Fruit fly (Drosophila melanogaster): Measurements from ENCODE around the gene sofe.

sofe gene

DNA sequence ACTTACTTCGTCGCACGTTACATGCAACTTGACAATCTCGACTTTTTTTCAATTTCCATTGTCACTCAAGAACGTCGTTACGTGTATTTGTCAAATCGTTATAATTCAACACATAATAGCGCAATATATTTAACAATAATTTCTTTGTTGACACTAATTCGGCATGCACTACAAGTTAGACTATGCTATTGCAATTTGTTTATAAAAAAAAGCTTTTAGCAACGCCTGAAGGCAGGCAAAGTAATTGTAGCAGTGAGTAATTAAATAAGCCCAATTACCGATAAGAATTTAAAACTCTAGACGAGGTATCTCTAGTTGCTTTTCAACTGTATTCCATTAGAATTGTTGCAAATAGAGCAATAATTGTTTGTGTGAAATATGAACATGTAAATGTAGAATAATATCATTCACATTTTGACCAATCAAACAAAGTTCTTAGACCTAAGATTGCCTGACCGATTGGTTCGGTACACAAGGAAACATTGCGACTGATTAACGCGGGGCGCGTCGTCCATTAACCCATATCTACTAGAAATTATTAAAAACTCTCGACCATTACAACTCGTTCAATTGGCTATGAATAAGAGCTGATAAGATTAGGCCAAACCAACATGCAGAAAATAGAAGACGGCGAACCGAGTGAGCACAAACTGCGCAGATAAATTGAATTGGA, 16.2 kb downstream of the sofe start (continued):
- TF ChIP-seq nmo (GFP tag; optimal IDR thresholded peaks at IDR 0.05) (no peak), exex (tag; optimal IDR thresholded peaks at IDR 0.05) (peak; percentile 98), Xbp1 (GFP tag; optimal IDR thresholded peaks at IDR 0.05) (no peak), sd (tag; optimal IDR thresholded peaks at IDR 0.05) (no peak), Hr3 (GFP tag; optimal IDR thresholded peaks at IDR 0.05) (no peak), Tbp (GFP tag; optimal IDR thresholded peaks at IDR 0.05) (no peak), mld (GFP tag; IDR thresholded peaks at IDR 0.05; ENCODE audit: partially characterized antibody) (no peak), CG17385 (GFP tag; optimal IDR thresholded peaks at IDR 0.05) (no peak), crc (GFP tag; optimal IDR thresholded peaks at IDR 0.05) (no peak), CG15011 (GFP tag; optimal IDR thresholded peaks at IDR 0.05) (no peak), cg (GFP tag; optimal IDR thresholded peaks at IDR 0.05) (no peak), bcd (GFP tag; optimal IDR thresholded peaks at IDR 0.05) (no peak), Vsx1 (GFP tag; optimal IDR thresholded peaks at IDR 0.05) (no peak), lola (GFP tag; optimal IDR thresholded peaks at IDR 0.05) (no peak), CG4617 (GFP tag; optimal IDR thresholded peaks at IDR 0.05; ENCODE audit: borderline replicate concordance) (no peak), chn (GFP tag; optimal IDR thresholded peaks at IDR 0.05) (no peak), CG34376 (GFP tag; optimal IDR thresholded peaks at IDR 0.05) (peak; percentile 41), CG14860 (GFP tag; IDR thresholded peaks at IDR 0.05; ENCODE audit: partially characterized antibody) (no peak), CG11696 (GFP tag; IDR thresholded peaks at IDR 0.05) (no peak), hkb (optimal IDR thresholded peaks at IDR 0.05) (no peak), hkb (GFP tag; IDR thresholded peaks at IDR 0.05) (no peak), sug (tag; optimal IDR thresholded peaks at IDR 0.05) (peak; percentile 27), C15 (GFP tag; IDR thresholded peaks at IDR 0.05) (no peak), mirr (GFP tag; optimal IDR thresholded peaks at IDR 0.05) (peak; percentile 93), Nf-YC (tag; optimal IDR thresholded peaks at IDR 0.05) (peak; percentile 14), CG10209 (GFP tag; optimal IDR thresholded peaks at IDR 0.05) (no peak)

DNA sequence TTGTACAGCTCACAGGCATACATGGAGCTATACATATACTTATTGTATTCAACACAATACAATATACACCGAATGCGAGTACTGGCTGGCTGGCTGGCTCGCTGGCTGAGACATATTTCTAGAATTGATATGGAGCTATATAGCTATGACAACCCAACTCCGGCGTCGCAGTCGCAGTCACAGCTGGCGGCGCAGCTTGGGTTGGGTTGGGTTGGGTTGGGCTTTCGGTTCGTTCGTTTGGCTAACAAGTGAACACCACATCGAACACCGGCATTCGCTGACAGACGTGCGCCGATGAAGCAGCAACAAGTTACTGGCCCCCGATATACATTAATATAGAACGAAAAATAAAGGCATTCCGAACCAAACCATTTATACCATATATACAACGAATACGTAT, 18.3 kb downstream of the sofe start, which contains the start of gene CG15210:
Gene CG15210, plus strand, starts transcription at position 269 of the 400 bp plus-strand sequence.
- TF ChIP-seq lab (GFP tag; optimal IDR thresholded peaks at IDR 0.05), result no peak
- peak; percentile 49 for TF ChIP-seq Med (GFP tag)
- no peak for TF ChIP-seq pho (GFP tag; optimal IDR thresholded peaks at IDR 0.05)
- TF ChIP-seq bsh (GFP tag; optimal IDR thresholded peaks at IDR 0.05), result no peak
- TF ChIP-seq gcm2 (GFP tag; optimal IDR thresholded peaks at IDR 0.05), result no peak
- no peak for TF ChIP-seq H2.0 (GFP tag; IDR thresholded peaks at IDR 0.05)
- no peak for TF ChIP-seq Gsc (GFP tag; IDR thresholded peaks at IDR 0.05)
- no peak for TF ChIP-seq Fer3 (tag; optimal IDR thresholded peaks at IDR 0.05)
- peak; percentile 84 for TF ChIP-seq CG5180 (GFP tag; optimal IDR thresholded peaks at IDR 0.05)
- peak; percentile 63; the same call in 1 of the 2 replicates for TF ChIP-seq Adf1 (GFP tag; IDR thresholded peaks at IDR 0.05)
- TF ChIP-seq Usf (GFP tag; optimal IDR thresholded peaks at IDR 0.05), result no peak
- no peak for TF ChIP-seq sob (GFP tag; IDR thresholded peaks at IDR 0.05)
- TF ChIP-seq Nf-YB (GFP tag; optimal IDR thresholded peaks at IDR 0.05), result no peak
- TF ChIP-seq CG12104 (GFP tag; optimal IDR thresholded peaks at IDR 0.05), result no peak
- no peak for TF ChIP-seq Dll (GFP tag; IDR thresholded peaks at IDR 0.05; ENCODE audit: partially characterized antibody)
- TF ChIP-seq Mrtf (GFP tag; IDR thresholded peaks at IDR 0.05), result no peak
- no peak for TF ChIP-seq MBD-R2 (GFP tag; IDR thresholded peaks at IDR 0.05)
- no peak for TF ChIP-seq sqz (GFP tag; optimal IDR thresholded peaks at IDR 0.05)
- TF ChIP-seq stc (GFP tag; IDR thresholded peaks at IDR 0.05), result no peak
- TF ChIP-seq Stat92E (GFP tag; optimal IDR thresholded peaks at IDR 0.05), result no peak
- no peak for TF ChIP-seq gro (GFP tag; optimal IDR thresholded peaks at IDR 0.05)
- no peak for TF ChIP-seq cg (GFP tag; optimal IDR thresholded peaks at IDR 0.05)
- no peak for TF ChIP-seq Neu2 (GFP tag; optimal IDR thresholded peaks at IDR 0.05; ENCODE audit: borderline replicate concordance)
